Fruit fly (Drosophila melanogaster) whole organism, embryonic: ENCODE data around the gene CG42489.

ENCODE experiments used
- CG14441 ChIP-seq: fragments of 200-800 bp; sonication (Bioruptor generic); IDR thresholded peaks from 2 replicates; pipeline ENCODE4 v1.3.6; 2022; ENCODE audit warnings: missing biosample characterization, missing genetic modification characterization
- CG15696 ChIP-seq: fragments of 200-800 bp; sonication (Bioruptor generic); optimal IDR thresholded peaks from 2 replicates; lab custom pipeline; 2019; ENCODE audit warnings: missing biosample characterization, mild to moderate bottlenecking, missing genetic modification characterization, moderate library complexity
- CG2678 ChIP-seq: fragments of 200-800 bp; sonication (Bioruptor generic); optimal IDR thresholded peaks from 3 replicates; lab custom pipeline; 2019; ENCODE audit warnings: missing biosample characterization, mild to moderate bottlenecking, missing genetic modification characterization, moderate library complexity
- CG34422 ChIP-seq: fragments of 200-800 bp; sonication (Bioruptor generic); IDR thresholded peaks from 3 replicates; pipeline ENCODE4 v1.3.6; 2022; ENCODE audit warnings: missing biosample characterization, missing genetic modification characterization
- Ets65A ChIP-seq: fragments of 200-800 bp; sonication (Bioruptor generic); peaks from one replicate; lab custom pipeline; 2016; ENCODE audit warnings: missing biosample characterization, missing genetic modification characterization
- Sin3A ChIP-seq: fragments of >200 bp; optimal IDR thresholded peaks from 2 replicates; lab custom pipeline; 2018
- Sox102F ChIP-seq: fragments of 200-800 bp; sonication (Bioruptor generic); optimal IDR thresholded peaks from 2 replicates; lab custom pipeline; 2018; ENCODE audit warnings: missing biosample characterization, mild to moderate bottlenecking, missing genetic modification characterization, moderate library complexity
- gem ChIP-seq: fragments of 200-800 bp; sonication (Bioruptor generic); optimal IDR thresholded peaks from 2 replicates; lab custom pipeline; 2019; ENCODE audit warnings: missing biosample characterization, mild to moderate bottlenecking, missing genetic modification characterization, moderate library complexity
- kni ChIP-seq: fragments of 200-800 bp; sonication (Bioruptor generic); optimal IDR thresholded peaks from 3 replicates; lab custom pipeline; 2017; ENCODE audit warnings: mild to moderate bottlenecking, missing biosample characterization, missing genetic modification reagents, missing genetic modification characterization
- sens ChIP-seq: fragments of 200-800 bp; sonication (Bioruptor generic); peaks from one replicate; lab custom pipeline; 2016; ENCODE audit warnings: missing biosample characterization, missing genetic modification characterization

CG42489 gene

dm6 chr3R:8616149-8616548 is 38.4 kb downstream of the CG42489 start:
- TF ChIP-seq kni (GFP tag; lab: Kevin White, UChicago), result no peak
- no peak for TF ChIP-seq Sox102F (GFP tag; lab: Kevin White, UChicago)
- TF ChIP-seq Sin3A, result no peak
- no peak for TF ChIP-seq CG34422 (GFP tag; lab: Robert Waterston, UW)
- peak; percentile 7 for TF ChIP-seq CG2678
- peak; percentile 9 for TF ChIP-seq gem
- peak; percentile 57 for TF ChIP-seq sens (GFP tag; lab: Kevin White, UChicago)
- TF ChIP-seq CG14441 (GFP tag; lab: Robert Waterston, UW), result 0 out of 2 replicates have a peak, but pooled peaks have one; percentile 26
- peak; percentile 54 for TF ChIP-seq Ets65A (GFP tag; lab: Kevin White, UChicago)
- TF ChIP-seq CG15696 (tag; lab: Kevin White, UChicago), result no peak
